Fruit fly (Drosophila melanogaster) S2 (cell line): ENCODE data around the gene SkpD.

ENCODE experiments used
- CG8478 ChIP-seq: fragments of >200 bp; optimal IDR thresholded peaks from 2 replicates; lab custom pipeline; 2018
- CTCF ChIP-seq, 2 experiments: fragments of >200 bp; optimal IDR thresholded peaks; 2 replicates each; lab custom pipeline; 2018

The SkpD gene

DNA sequence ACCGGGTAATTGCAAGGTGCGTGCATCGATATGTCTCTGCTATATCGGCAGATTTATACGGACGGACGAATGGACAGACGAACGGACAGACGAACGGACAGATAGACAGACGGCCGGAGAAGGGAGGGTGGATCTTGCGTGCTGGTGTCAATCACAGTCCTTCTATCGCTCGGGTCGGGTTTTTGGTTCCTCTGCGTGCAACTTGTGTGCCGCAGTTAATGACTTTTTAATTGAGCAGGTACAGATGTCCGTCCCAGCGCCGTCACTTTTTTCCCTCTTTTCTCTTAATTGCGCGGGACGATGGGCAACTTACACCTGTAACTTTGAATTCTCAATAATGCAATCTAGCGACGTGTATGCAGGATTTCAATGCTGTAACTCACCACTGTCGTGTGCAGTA is 25.7 kb upstream of the SkpD start:
- TF ChIP-seq CG8478 (lab: Kevin White, UChicago) (no peak), CTCF (optimal IDR thresholded peaks at IDR 0.05; lab: Kevin White, UChicago) (no peak)

DNA sequence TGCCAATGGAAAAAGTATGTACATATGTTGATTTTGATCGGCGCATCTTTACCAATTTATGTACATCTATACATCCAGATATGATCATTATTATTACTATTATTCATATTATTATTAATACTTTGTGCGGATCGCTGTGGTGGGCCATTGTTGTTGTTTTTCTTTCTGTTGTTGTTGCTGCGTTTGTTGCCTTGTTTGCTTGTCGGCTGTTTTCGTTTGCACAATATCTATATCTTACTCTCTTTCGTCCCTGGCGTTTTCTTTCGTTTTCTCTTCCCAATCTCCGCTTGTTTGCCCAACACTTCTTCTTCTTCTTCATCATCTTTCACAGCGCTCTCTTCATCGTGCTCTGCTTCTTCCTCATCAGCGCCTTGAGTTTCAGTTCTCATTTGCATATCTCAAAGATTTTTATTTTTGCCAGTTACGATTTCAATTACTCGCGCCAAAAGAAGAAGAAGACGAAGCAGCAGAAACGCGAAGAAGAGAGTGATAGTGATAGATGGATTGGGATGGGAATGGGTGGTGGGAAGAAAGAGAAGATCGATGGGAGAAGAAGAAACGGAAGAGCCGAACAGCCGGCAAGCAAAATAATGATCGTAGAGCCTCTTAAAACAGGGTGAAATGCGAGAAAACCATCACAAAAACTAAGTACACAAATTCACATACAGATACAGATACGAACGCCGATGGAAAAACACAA is 24.5 kb upstream of the SkpD start:
- no peak for TF ChIP-seq CTCF (optimal IDR thresholded peaks at IDR 0.05; lab: Kevin White, UChicago)
- no peak for TF ChIP-seq CG8478 (lab: Kevin White, UChicago)

DNA sequence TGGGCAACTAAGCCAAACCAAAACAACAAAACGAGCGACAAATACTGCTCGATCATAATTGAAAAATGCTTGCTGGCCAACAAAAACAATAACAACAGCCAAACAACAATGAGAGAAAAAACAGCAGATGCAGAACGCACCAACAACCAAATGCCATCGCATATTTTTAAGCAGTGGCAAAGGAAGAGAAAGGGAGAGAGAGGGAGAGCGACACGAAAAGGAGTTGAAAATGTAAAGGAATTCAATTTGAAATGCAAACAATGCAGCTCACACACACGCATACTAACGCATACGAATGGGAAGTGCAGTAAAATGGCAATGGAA is 23.9 kb upstream of the SkpD start:
- TF ChIP-seq CG8478 (lab: Kevin White, UChicago), result no peak
- no peak for TF ChIP-seq CTCF (optimal IDR thresholded peaks at IDR 0.05; lab: Kevin White, UChicago)

DNA sequence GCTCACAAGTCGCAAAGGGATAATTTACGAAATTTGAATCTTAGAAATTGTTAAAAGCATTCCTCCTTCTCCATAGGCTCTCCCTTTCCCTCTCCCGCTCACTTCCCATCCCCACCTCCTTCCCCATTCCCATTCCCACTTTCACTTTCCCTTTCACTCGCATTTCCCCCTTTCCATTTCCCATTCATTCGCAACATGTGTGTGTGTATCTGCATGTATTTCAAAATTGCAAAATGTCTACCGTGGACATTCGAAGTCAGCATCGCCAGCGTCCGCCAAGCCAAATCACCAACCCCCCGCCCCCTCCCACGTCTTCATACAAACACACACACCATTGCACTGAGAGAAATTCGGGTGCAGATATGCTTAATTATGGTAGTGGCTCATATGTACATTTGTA is 20.7 kb upstream of the SkpD start:
- TF ChIP-seq CTCF (optimal IDR thresholded peaks at IDR 0.05; lab: Kevin White, UChicago) (no peak), CG8478 (lab: Kevin White, UChicago) (no peak)

DNA sequence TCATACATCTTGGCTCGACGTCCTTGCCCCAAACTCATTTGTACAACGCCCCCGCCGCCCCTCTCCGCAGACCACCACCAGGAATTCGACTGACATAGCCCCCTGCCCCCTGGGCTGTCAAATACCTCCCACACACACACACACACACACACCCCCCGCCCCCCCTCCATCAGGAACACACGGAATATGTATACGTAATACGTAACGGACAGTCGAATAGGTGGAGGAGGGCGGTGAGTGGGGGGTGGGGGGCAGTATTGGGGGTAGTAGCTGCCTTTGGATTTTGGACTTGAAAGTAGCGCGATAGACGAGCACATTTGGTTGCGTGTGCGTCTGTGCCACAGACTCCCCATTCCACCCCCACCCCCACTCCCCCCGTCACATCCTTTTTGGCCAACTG is 20.0 kb upstream of the SkpD start:
- TF ChIP-seq CG8478 (lab: Kevin White, UChicago), result no peak
- TF ChIP-seq CTCF (optimal IDR thresholded peaks at IDR 0.05; lab: Kevin White, UChicago), result no peak

DNA sequence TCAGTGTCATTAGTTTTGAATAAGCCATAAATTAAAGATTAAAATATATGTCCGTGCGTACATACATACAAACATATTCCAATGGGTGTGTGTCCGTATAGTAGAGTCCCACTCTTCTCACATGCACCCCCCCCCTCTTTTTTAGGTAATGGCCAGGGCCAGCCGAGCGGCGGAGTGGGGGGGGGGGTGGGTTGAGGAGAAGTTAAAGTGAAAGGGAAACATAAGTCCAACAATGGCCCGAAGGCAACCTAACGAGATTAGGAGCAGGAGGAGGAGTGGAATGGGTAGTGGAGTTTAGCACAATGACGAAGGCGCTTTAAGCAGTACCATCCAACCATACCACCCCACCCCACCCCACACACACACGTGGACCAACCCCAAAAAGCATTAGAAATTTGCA is 16.7 kb upstream of the SkpD start:
- TF ChIP-seq CTCF (optimal IDR thresholded peaks at IDR 0.05; lab: Kevin White, UChicago), result no peak
- TF ChIP-seq CG8478 (lab: Kevin White, UChicago), result no peak

DNA sequence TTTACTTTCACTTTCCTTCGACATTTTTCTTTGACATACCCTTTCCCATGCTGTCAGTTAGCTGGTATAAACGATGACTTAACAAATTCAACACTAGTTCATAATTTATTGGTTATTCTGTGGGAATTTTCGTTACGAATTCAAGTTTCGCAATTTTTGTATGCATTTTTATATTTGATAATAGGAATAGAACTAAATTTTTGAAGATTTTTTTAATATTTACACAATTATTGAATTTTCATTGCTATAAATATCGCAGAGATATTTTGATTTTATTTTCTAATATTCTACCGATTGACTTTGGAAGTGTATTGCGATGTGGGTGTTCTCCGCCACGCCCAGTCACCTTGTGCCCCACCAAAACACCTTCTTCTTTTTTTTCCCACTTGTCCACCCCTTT is 6.4 kb upstream of the SkpD start:
- TF ChIP-seq CG8478 (lab: Kevin White, UChicago), result no peak
- TF ChIP-seq CTCF (optimal IDR thresholded peaks at IDR 0.05; lab: Kevin White, UChicago), result no peak

DNA sequence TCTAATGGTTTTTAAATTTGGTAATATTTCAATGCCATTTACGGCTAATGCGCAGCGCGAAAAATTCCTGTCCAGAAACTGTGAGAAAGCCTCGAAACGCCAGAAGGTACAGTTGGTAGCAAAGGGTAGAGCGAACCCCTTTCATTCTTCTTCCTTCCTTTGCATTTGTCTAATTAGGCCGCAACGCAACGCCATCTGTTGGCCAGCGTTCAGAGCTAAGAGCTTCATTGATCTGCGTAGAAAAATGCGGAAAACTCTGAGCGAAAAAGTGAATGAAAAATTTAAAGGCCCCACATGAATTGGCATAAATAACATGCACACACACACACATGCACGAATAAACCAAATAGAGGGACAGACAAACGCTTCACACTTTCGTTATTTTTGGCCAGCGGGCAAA is 1.5 kb upstream of the SkpD start:
- TF ChIP-seq CTCF (optimal IDR thresholded peaks at IDR 0.05; lab: Kevin White, UChicago) (peak; percentile 53 to 58), CG8478 (lab: Kevin White, UChicago) (no peak)

DNA sequence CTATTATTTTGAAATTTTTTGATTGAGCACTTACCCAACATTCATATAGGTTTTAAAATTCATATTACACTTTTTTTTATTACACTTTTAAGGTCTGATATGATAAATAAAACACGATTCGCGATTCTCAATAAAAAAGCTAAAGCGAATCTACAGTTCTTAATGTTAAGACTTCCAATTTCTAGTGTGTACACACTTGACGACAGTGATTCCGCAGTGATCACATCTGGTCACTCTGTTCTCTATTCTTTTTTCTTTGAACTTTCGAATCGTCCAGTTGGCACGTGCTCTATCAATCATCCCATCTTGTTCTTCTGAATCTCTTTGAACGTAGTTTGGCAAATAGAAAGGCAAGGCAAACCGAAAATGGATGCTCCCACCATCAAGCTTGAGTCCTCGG is 3.2 kb downstream of the SkpD start, which contains the start of gene SkpC:
Gene SkpC, plus strand, starts transcription at position 301 of the 400 bp plus-strand sequence.
- TF ChIP-seq CG8478 (lab: Kevin White, UChicago) (no peak), CTCF (optimal IDR thresholded peaks at IDR 0.05; lab: Kevin White, UChicago) (no peak)

DNA sequence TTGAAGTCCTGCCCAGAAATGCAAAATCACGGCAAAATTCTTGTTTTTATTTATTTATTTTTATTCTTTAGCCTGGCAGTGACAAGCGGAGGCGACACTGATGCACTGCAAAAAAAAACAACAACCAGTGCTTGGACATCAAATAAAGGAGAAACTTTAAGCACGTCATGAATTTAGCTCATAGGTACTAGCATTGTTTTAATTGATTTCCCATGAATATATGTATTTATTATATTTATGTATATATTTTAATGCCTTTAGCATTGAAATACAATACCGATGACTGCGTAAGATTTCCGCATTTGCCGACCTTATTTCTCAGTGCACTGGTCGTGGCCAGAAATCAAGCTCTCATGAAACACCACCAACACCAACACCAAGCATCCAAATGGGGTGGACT is 6.1 kb downstream of the SkpD start:
- TF ChIP-seq CG8478 (lab: Kevin White, UChicago), result no peak
- TF ChIP-seq CTCF (optimal IDR thresholded peaks at IDR 0.05; lab: Kevin White, UChicago), result no peak

DNA sequence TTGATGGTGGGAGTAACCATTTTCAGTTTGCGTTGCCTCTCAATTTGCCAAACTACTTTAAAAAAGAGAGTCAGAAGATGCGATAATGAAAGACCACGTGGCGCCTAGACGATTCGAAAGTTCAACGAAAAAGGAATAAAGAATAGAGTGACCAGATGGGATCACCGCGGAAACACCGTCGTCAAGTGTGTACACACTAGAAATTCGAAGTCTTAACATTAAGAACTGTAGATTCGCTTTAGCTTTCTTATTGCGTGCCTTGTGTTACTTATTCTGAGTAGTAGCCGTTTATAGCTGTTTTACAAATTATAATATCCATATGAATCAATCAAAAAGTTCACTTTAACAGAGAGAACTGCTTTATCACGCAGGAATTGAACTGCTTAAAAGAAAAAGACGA is 11.5 kb downstream of the SkpD start, which contains the start of gene SkpE:
Gene SkpE, minus strand, starts transcription at position 101 of the 400 bp plus-strand sequence.
- TF ChIP-seq CTCF (optimal IDR thresholded peaks at IDR 0.05; lab: Kevin White, UChicago) (no peak), CG8478 (lab: Kevin White, UChicago) (no peak)

DNA sequence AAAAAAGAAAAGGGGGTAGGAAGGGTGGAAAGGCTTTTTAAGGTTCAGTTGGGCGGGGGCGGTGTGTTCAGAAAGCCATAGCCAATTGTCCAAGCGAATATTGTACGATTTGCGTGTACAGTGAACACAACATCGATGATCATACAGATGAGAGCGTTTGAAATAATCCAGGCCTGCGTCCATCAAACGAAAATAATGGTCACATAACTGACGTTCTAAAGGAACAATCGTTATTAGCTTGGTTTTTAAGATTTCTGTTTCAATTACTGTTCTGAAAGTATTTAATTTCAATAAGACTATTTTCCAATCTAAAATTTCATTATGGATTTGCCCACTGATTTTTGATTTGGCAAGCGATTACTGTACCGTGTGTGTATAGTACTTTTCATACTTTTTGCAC is 12.7 kb downstream of the SkpD start:
- TF ChIP-seq CG8478 (lab: Kevin White, UChicago) (no peak), CTCF (optimal IDR thresholded peaks at IDR 0.05; lab: Kevin White, UChicago) (no peak)

DNA sequence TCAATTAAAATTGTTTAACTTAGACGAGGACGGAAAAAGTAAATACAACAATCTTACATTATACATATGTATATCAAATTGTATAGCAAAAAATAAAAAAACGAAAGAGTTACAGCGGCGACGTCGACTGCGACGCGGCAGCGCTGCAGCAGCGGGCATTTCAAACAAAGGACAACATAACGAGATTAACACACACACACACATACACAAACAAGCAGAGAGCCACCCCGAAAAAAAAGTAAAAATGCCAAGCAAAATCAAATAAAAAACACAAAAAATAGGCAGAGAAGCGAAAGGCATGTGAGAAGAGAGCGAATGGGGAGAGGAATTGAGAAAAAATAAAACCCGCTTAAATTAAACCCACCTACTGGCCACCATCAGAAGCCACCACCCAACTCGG is 15.2 kb downstream of the SkpD start:
- TF ChIP-seq CG8478 (lab: Kevin White, UChicago), result no peak
- TF ChIP-seq CTCF (optimal IDR thresholded peaks at IDR 0.05; lab: Kevin White, UChicago), result no peak

DNA sequence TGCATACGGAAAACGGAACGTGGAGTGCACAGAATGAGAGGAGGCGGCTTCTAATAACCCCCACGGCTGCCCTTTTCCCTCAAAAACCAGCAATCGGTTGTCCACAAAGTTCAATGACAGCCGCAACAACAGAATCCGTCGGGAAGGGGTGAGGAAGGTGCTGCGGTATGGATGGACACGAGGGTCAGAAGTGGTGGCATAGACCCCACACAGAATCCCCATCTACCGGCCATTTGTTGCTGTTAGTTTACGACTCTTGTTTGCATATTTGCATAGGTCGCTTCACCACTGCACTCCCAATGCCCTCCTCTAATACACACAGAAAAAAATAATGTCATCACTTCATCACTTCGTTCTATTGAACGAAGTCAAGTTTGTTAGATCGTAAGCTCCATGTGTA is 26.5 kb downstream of the SkpD start:
- TF ChIP-seq CTCF (optimal IDR thresholded peaks at IDR 0.05; lab: Kevin White, UChicago) (no peak), CG8478 (lab: Kevin White, UChicago) (no peak)

DNA sequence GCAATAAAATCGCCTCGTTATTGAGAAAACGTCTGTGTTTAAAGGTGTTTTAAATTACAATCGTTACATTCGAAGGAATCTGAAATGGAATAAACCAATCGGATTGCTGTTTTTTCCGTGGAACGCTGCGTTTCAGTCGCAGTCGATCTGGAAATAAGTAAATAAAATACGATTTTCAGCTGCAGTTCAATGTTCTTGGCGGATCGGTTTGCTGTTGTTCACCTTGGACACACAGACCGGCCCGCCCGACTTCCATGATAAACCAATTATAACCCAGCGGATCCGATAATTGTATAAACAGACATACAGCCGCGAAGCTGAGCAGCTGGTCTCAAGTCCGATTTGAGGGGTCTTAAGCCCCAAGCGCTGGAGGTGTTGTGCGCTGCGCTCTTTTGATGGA is 27.8 kb downstream of the SkpD start:
- no peak for TF ChIP-seq CG8478 (lab: Kevin White, UChicago)
- no peak for TF ChIP-seq CTCF (optimal IDR thresholded peaks at IDR 0.05; lab: Kevin White, UChicago)
